Fruit fly (Drosophila melanogaster) whole organism, embryonic: ENCODE results near the gene Cpr65Az.

ENCODE experiments used
- B-H1 ChIP-seq: fragments of 200-800 bp; sonication (Bioruptor generic); IDR thresholded peaks from 3 replicates; pipeline ENCODE4 v1.3.6; 2022; ENCODE audit warnings: missing biosample characterization, missing genetic modification characterization
- Bgb ChIP-seq: fragments of 200-800 bp; sonication (Bioruptor generic); IDR thresholded peaks from 2 replicates; pipeline ENCODE4 v1.3.6; 2022; ENCODE audit warnings: missing biosample characterization, missing genetic modification characterization; ENCODE audit not compliant: partially characterized antibody
- CG10147 ChIP-seq: fragments of 200-800 bp; sonication (Bioruptor generic); optimal IDR thresholded peaks from 2 replicates; lab custom pipeline; 2019; ENCODE audit warnings: missing biosample characterization, mild to moderate bottlenecking, missing genetic modification characterization, moderate library complexity
- CG10209 ChIP-seq: fragments of 200-800 bp; sonication (Bioruptor generic); optimal IDR thresholded peaks from 3 replicates; lab custom pipeline; 2017; ENCODE audit warnings: missing biosample characterization, mild to moderate bottlenecking, missing genetic modification characterization, missing genetic modification reagents
- CG10274 ChIP-seq: fragments of 200-800 bp; sonication (Bioruptor generic); optimal IDR thresholded peaks from 3 replicates; lab custom pipeline; 2017; ENCODE audit warnings: missing biosample characterization, mild to moderate bottlenecking, missing genetic modification characterization
- CG10979 ChIP-seq: fragments of 200-800 bp; sonication (Bioruptor generic); optimal IDR thresholded peaks from 2 replicates; lab custom pipeline; 2018; ENCODE audit warnings: missing biosample characterization, mild to moderate bottlenecking, missing genetic modification characterization, moderate library complexity
- CG11723 ChIP-seq: fragments of 200-800 bp; sonication (Bioruptor generic); optimal IDR thresholded peaks from 2 replicates; lab custom pipeline; 2017; ENCODE audit warnings: missing biosample characterization, mild to moderate bottlenecking, missing genetic modification characterization
- CG12236 ChIP-seq: fragments of 200-800 bp; sonication (Bioruptor generic); optimal IDR thresholded peaks from 2 replicates; lab custom pipeline; 2016; ENCODE audit warnings: missing biosample characterization, missing genetic modification characterization
- CG15269 ChIP-seq: fragments of 200-800 bp; sonication (Bioruptor generic); optimal IDR thresholded peaks from 2 replicates; lab custom pipeline; 2018; ENCODE audit warnings: missing biosample characterization, mild to moderate bottlenecking, missing genetic modification characterization, moderate library complexity
- CG1529 ChIP-seq: fragments of 200-800 bp; sonication (Bioruptor generic); optimal IDR thresholded peaks from 3 replicates; lab custom pipeline; 2018; ENCODE audit warnings: missing biosample characterization, missing genetic modification characterization
- CG15479 ChIP-seq: fragments of 200-800 bp; sonication (Bioruptor generic); optimal IDR thresholded peaks from 3 replicates; lab custom pipeline; 2019; ENCODE audit warnings: missing biosample characterization, mild to moderate bottlenecking, missing genetic modification characterization, moderate library complexity
- CG15514 ChIP-seq: fragments of 200-800 bp; sonication (Bioruptor generic); optimal IDR thresholded peaks from 3 replicates; lab custom pipeline; 2017; ENCODE audit warnings: missing biosample characterization, missing genetic modification characterization, mild to moderate bottlenecking, moderate library complexity, missing genetic modification reagents
- CG1602 ChIP-seq: fragments of 200-800 bp; sonication (Bioruptor generic); optimal IDR thresholded peaks from 3 replicates; lab custom pipeline; 2016; ENCODE audit warnings: missing biosample characterization, missing genetic modification characterization
- CG1832 ChIP-seq: fragments of 200-800 bp; sonication (Bioruptor generic); optimal IDR thresholded peaks from 2 replicates; lab custom pipeline; 2017; ENCODE audit warnings: missing biosample characterization, mild to moderate bottlenecking, missing genetic modification characterization, inconsistent platforms
- CG4424 ChIP-seq: fragments of 200-800 bp; sonication (Bioruptor generic); optimal IDR thresholded peaks from 3 replicates; lab custom pipeline; 2016; ENCODE audit warnings: missing biosample characterization, missing genetic modification characterization
- CG6813 ChIP-seq: fragments of 200-800 bp; sonication (Bioruptor generic); optimal IDR thresholded peaks from 2 replicates; lab custom pipeline; 2017; ENCODE audit warnings: missing biosample characterization, missing genetic modification characterization, mild to moderate bottlenecking, moderate library complexity, missing genetic modification reagents
- CG8290 ChIP-seq, 3 experiments: fragments of 200-800 bp; sonication (Bioruptor generic); optimal IDR thresholded peaks; 2 replicates each; lab custom pipeline; 2016 to 2019; ENCODE audit warnings: missing biosample characterization in 3 of 3, missing genetic modification characterization in 3 of 3, mild to moderate bottlenecking in 2 of 3, moderate library complexity in 1 of 3
- Deaf1 ChIP-seq: fragments of 200-800 bp; optimal IDR thresholded peaks from 3 replicates; lab custom pipeline; 2019; ENCODE audit warnings: missing biosample characterization, mild to moderate bottlenecking, missing genetic modification characterization, moderate library complexity
- Drgx ChIP-seq: fragments of 200-800 bp; sonication (Bioruptor generic); IDR thresholded peaks from 2 replicates; pipeline ENCODE4 v1.3.6; 2022; ENCODE audit warnings: missing biosample characterization, missing genetic modification characterization
- Fer3 ChIP-seq: fragments of 200-800 bp; sonication (Bioruptor generic); optimal IDR thresholded peaks from 2 replicates; lab custom pipeline; 2018; ENCODE audit warnings: missing biosample characterization, mild to moderate bottlenecking, missing genetic modification characterization, moderate library complexity
- Gug ChIP-seq: fragments of 200-800 bp; sonication (Bioruptor generic); IDR thresholded peaks from 4 replicates; pipeline ENCODE4 v1.3.6; 2022; ENCODE audit warnings: missing biosample characterization, missing genetic modification characterization
- Max ChIP-seq: fragments of 200-800 bp; sonication (Bioruptor generic); optimal IDR thresholded peaks from 2 replicates; lab custom pipeline; 2016; ENCODE audit warnings: missing biosample characterization, mild to moderate bottlenecking, missing genetic modification characterization
- NC2α ChIP-seq: fragments of 200-800 bp; sonication (Bioruptor generic); optimal IDR thresholded peaks from 2 replicates; lab custom pipeline; 2016; ENCODE audit warnings: missing biosample characterization, missing genetic modification characterization
- NfI ChIP-seq: fragments of 200-800 bp; sonication (Bioruptor generic); optimal IDR thresholded peaks from 3 replicates; lab custom pipeline; 2018; ENCODE audit warnings: missing biosample characterization, mild to moderate bottlenecking, missing genetic modification characterization, moderate library complexity
- Rx ChIP-seq: fragments of 200-800 bp; sonication (Bioruptor generic); IDR thresholded peaks from 2 replicates; pipeline ENCODE4 v1.3.6; 2022; ENCODE audit warnings: missing biosample characterization, missing genetic modification characterization
- Scr ChIP-seq: fragments of 200-800 bp; sonication (Bioruptor generic); IDR thresholded peaks from 2 replicates; pipeline ENCODE4 v1.3.6; 2022; ENCODE audit warnings: missing biosample characterization, missing genetic modification characterization; ENCODE audit not compliant: partially characterized antibody
- Sox102F ChIP-seq: fragments of 200-800 bp; sonication (Bioruptor generic); optimal IDR thresholded peaks from 2 replicates; lab custom pipeline; 2018; ENCODE audit warnings: missing biosample characterization, mild to moderate bottlenecking, missing genetic modification characterization, moderate library complexity
- Sry-β ChIP-seq: fragments of 200-800 bp; sonication (Bioruptor generic); optimal IDR thresholded peaks from 2 replicates; lab custom pipeline; 2018; ENCODE audit warnings: missing biosample characterization, mild to moderate bottlenecking, missing genetic modification characterization, moderate library complexity
- chif ChIP-seq, 2 experiments: fragments of 200-800 bp; sonication (Bioruptor generic); optimal IDR thresholded peaks; 3 replicates each; lab custom pipeline; 2016; ENCODE audit warnings: missing biosample characterization in 2 of 2, missing genetic modification characterization in 2 of 2
- disco-r ChIP-seq: fragments of 200-800 bp; sonication (Bioruptor generic); optimal IDR thresholded peaks from 2 replicates; lab custom pipeline; 2016; ENCODE audit warnings: missing biosample characterization, missing genetic modification characterization
- emc ChIP-seq: fragments of 200-800 bp; sonication (Bioruptor generic); optimal IDR thresholded peaks from 2 replicates; lab custom pipeline; 2016; ENCODE audit warnings: missing biosample characterization, missing genetic modification characterization
- fd102C ChIP-seq: fragments of 200-800 bp; sonication (Bioruptor generic); optimal IDR thresholded peaks from 2 replicates; lab custom pipeline; 2018; ENCODE audit warnings: missing biosample characterization, mild to moderate bottlenecking, missing genetic modification characterization, moderate library complexity
- hkb ChIP-seq, 2 experiments: fragments of 200-800 bp in 1 of 2; fragments of >200 bp in 1 of 2; sonication (Bioruptor generic) in 1 of 2; IDR thresholded peaks in 1 of 2; optimal IDR thresholded peaks in 1 of 2; 2 replicates each; pipeline versions ENCODE4 v1.3.6 to Lab custom; 2017 to 2022; ENCODE audit warnings: missing biosample characterization in 1 of 2, missing genetic modification characterization in 1 of 2
- kah ChIP-seq: fragments of 200-800 bp; sonication (Bioruptor generic); optimal IDR thresholded peaks from 2 replicates; lab custom pipeline; 2018; ENCODE audit warnings: missing biosample characterization, mild to moderate bottlenecking, missing genetic modification characterization
- ken ChIP-seq: fragments of 200-800 bp; sonication (Bioruptor generic); IDR thresholded peaks from 3 replicates; pipeline ENCODE4 v1.3.6; 2022; ENCODE audit warnings: missing biosample characterization, missing genetic modification characterization
- maf-S ChIP-seq: fragments of 200-800 bp; sonication (Bioruptor generic); optimal IDR thresholded peaks from 2 replicates; lab custom pipeline; 2016; ENCODE audit warnings: missing biosample characterization, missing genetic modification characterization
- nau ChIP-seq: fragments of 200-800 bp; sonication (Bioruptor generic); optimal IDR thresholded peaks from 3 replicates; lab custom pipeline; 2017; ENCODE audit warnings: missing biosample characterization, mild to moderate bottlenecking, missing genetic modification characterization, missing genetic modification reagents
- nerfin-2 ChIP-seq: fragments of 200-800 bp; sonication (Bioruptor generic); IDR thresholded peaks from 2 replicates; pipeline ENCODE4 v1.3.6; 2022; ENCODE audit warnings: missing biosample characterization, missing genetic modification characterization; ENCODE audit not compliant: partially characterized antibody
- org-1 ChIP-seq: fragments of 200-800 bp; sonication (Bioruptor generic); optimal IDR thresholded peaks from 2 replicates; lab custom pipeline; 2017; ENCODE audit warnings: missing biosample characterization, missing genetic modification characterization
- row ChIP-seq: fragments of 200-800 bp; sonication (Bioruptor generic); IDR thresholded peaks from 3 replicates; pipeline ENCODE4 v1.3.6; 2022; ENCODE audit warnings: missing biosample characterization, missing genetic modification characterization
- slou ChIP-seq: fragments of 200-800 bp; sonication (Bioruptor generic); optimal IDR thresholded peaks from 3 replicates; lab custom pipeline; 2016; ENCODE audit warnings: missing biosample characterization, missing genetic modification characterization
- sna ChIP-seq: fragments of 200-800 bp; sonication (Bioruptor generic); IDR thresholded peaks from 2 replicates; pipeline ENCODE4 v1.3.6; 2022; ENCODE audit warnings: missing biosample characterization, missing genetic modification characterization; ENCODE audit not compliant: partially characterized antibody
- sr ChIP-seq: fragments of 200-800 bp; sonication (Bioruptor generic); IDR thresholded peaks from 3 replicates; pipeline ENCODE4 v1.3.6; 2022; ENCODE audit warnings: missing biosample characterization, missing genetic modification characterization
- ssp ChIP-seq: fragments of 200-800 bp; sonication (Bioruptor generic); IDR thresholded peaks from 2 replicates; pipeline ENCODE4 v1.3.6; 2022; ENCODE audit warnings: missing biosample characterization, missing genetic modification characterization
- tna ChIP-seq: fragments of 200-800 bp; sonication (Bioruptor generic); IDR thresholded peaks from 2 replicates; pipeline ENCODE4 v1.3.6; 2022; ENCODE audit warnings: missing biosample characterization, missing genetic modification characterization; ENCODE audit not compliant: partially characterized antibody
- unpg ChIP-seq: fragments of 200-800 bp; sonication (Bioruptor generic); optimal IDR thresholded peaks from 3 replicates; lab custom pipeline; 2018; ENCODE audit warnings: missing biosample characterization, mild to moderate bottlenecking, missing genetic modification characterization, moderate library complexity
- usp ChIP-seq: fragments of >200 bp; optimal IDR thresholded peaks from 2 replicates; lab custom pipeline; 2017; ENCODE audit warnings: missing biosample characterization, missing genetic modification characterization
- wor ChIP-seq: fragments of 200-800 bp; sonication (Bioruptor generic); IDR thresholded peaks from 2 replicates; pipeline ENCODE4 v1.3.6; 2022; ENCODE audit warnings: missing biosample characterization, missing genetic modification characterization
- z ChIP-seq: fragments of 200-800 bp; sonication (Bioruptor generic); IDR thresholded peaks from 3 replicates; pipeline ENCODE4 v1.3.6; 2022; ENCODE audit warnings: missing biosample characterization, missing genetic modification characterization

The Cpr65Az gene

DNA sequence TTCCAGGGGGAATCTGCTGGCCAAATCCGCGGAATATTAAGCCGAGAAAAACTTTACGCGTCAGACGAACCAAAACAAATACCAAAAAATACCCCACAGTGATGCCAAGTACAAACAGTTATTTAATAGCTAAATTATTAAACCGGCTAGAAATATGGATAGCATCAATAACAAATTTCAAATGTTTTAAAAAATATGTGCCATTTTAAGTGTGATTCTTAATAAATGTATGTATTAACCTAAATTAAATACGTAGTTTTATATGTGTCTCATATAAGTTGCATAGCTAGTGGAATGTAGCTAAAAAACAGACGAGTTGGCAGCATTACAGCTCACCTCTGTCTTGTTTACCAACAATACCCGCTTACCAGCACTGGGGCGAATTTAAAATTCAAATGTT, 21.2 kb downstream of the Cpr65Az start, which contains the start of gene CG10274 (continued):
- TF ChIP-seq chif (GFP tag; optimal IDR thresholded peaks at IDR 0.05; lab: Kevin White, UChicago) (peak; percentile 58 to 71), Max (GFP tag; lab: Kevin White, UChicago) (peak; percentile 74), sr (GFP tag; lab: Robert Waterston, UW) (no peak), wor (GFP tag; lab: Robert Waterston, UW) (peak; percentile 29; the same call in 1 of the 2 replicates), CG10979 (peak; percentile 74), CG11723 (no peak), fd102C (GFP tag; lab: Kevin White, UChicago) (peak; percentile 37), CG6813 (no peak), CG15269 (tag; lab: Kevin White, UChicago) (no peak), CG15514 (no peak), sna (GFP tag; lab: Robert Waterston, UW) (no peak), row (GFP tag; lab: Robert Waterston, UW) (peak; percentile 97), ken (GFP tag; lab: Robert Waterston, UW) (peak; percentile 55; the same call in 2 of the 3 replicates), maf-S (peak; percentile 6), Deaf1 (tag; lab: Kevin White, UChicago) (no peak), CG12236 (GFP tag; lab: Kevin White, UChicago) (peak; percentile 21), Fer3 (peak; percentile 73), kah (GFP tag; lab: Kevin White, UChicago) (no peak), tna (GFP tag; lab: Robert Waterston, UW) (no peak), disco-r (GFP tag; lab: Kevin White, UChicago) (no peak), Drgx (GFP tag; lab: Robert Waterston, UW) (peak; percentile 37; the same call in 1 of the 2 replicates), CG1529 (GFP tag; lab: Kevin White, UChicago) (no peak), emc (GFP tag; lab: Kevin White, UChicago) (peak; percentile 47), CG8290 (GFP tag; optimal IDR thresholded peaks at IDR 0.05; lab: Kevin White, UChicago) (no peak), CG8290 (tag; optimal IDR thresholded peaks at IDR 0.05; lab: Kevin White, UChicago) (no peak), B-H1 (GFP tag; lab: Robert Waterston, UW) (peak; percentile 44; the same call in 2 of the 3 replicates), hkb (optimal IDR thresholded peaks at IDR 0.05; lab: Kevin White, UChicago) (no peak), hkb (GFP tag; IDR thresholded peaks at IDR 0.05; lab: Robert Waterston, UW) (peak; percentile 37; the same call in 1 of the 2 replicates), CG4424 (GFP tag; lab: Kevin White, UChicago) (peak; percentile 85), NfI (GFP tag; lab: Kevin White, UChicago) (peak; percentile 81), Gug (peak; percentile 65; the same call in 3 of the 4 replicates), nau (GFP tag; lab: Kevin White, UChicago) (no peak), nerfin-2 (GFP tag; lab: Robert Waterston, UW) (no peak), CG10274 (GFP tag; lab: Kevin White, UChicago) (peak; percentile 56), Sox102F (GFP tag; lab: Kevin White, UChicago) (no peak), CG10209 (GFP tag; lab: Kevin White, UChicago) (peak; percentile 76), NC2α (GFP tag; lab: Kevin White, UChicago) (peak; percentile 35), Rx (GFP tag; lab: Robert Waterston, UW) (no peak), CG10147 (GFP tag; lab: Kevin White, UChicago) (no peak), org-1 (GFP tag; lab: Kevin White, UChicago) (peak; percentile 24), CG1602 (GFP tag; lab: Kevin White, UChicago) (peak; percentile 71), CG1832 (no peak), Scr (GFP tag; lab: Robert Waterston, UW) (no peak), unpg (GFP tag; lab: Kevin White, UChicago) (no peak), slou (peak; percentile 76), usp (no peak), z (GFP tag; lab: Robert Waterston, UW) (no peak), CG15479 (GFP tag; lab: Kevin White, UChicago) (no peak), ssp (GFP tag; lab: Robert Waterston, UW) (peak; percentile 53), Sry-β (peak; percentile 100), Bgb (GFP tag; lab: Robert Waterston, UW) (no peak)
